Worm (Caenorhabditis elegans) whole organism, midembryonic: ENCODE measurements around the gene clec-139.

Experiments used
- T22C8.4 ChIP-seq: fragments of 200-800 bp; sonication (Bioruptor generic); IDR thresholded peaks from 2 replicates; pipeline ENCODE4 v1.3.6; 2022; ENCODE audit warnings: missing genetic modification characterization, missing compliant biosample characterization
- klf-2 ChIP-seq: fragments of 200-800 bp; sonication (Bioruptor generic); conservative IDR thresholded peaks from 2 replicates; pipeline ENCODE4 v1.3.6; 2022; ENCODE audit warnings: missing genetic modification reagents, missing genetic modification characterization, missing compliant biosample characterization
- med-1 ChIP-seq: sonication (generic microtip); optimal IDR thresholded peaks from 2 replicates; lab custom pipeline; 2017; ENCODE audit warnings: missing genetic modification characterization, mild to moderate bottlenecking, missing compliant biosample characterization, antibody characterized with exemption, missing genetic modification reagents; ENCODE audit not compliant: insufficient read depth
- ref-1 ChIP-seq: fragments of 200-800 bp; sonication (Bioruptor generic); conservative IDR thresholded peaks from 2 replicates; pipeline ENCODE4 v1.3.6; 2022; ENCODE audit warnings: missing genetic modification reagents, missing genetic modification characterization, missing compliant biosample characterization
- tab-1 ChIP-seq: fragments of 200-800 bp; sonication (Bioruptor generic); IDR thresholded peaks from 2 replicates; pipeline ENCODE4 v1.3.6; 2022; ENCODE audit warnings: missing genetic modification characterization, missing compliant biosample characterization
- ztf-23 ChIP-seq: fragments of 200-800 bp; sonication (Bioruptor generic); IDR thresholded peaks from 2 replicates; pipeline ENCODE4 v1.3.6; 2022; ENCODE audit warnings: missing genetic modification reagents, missing genetic modification characterization, missing compliant biosample characterization

DNA sequence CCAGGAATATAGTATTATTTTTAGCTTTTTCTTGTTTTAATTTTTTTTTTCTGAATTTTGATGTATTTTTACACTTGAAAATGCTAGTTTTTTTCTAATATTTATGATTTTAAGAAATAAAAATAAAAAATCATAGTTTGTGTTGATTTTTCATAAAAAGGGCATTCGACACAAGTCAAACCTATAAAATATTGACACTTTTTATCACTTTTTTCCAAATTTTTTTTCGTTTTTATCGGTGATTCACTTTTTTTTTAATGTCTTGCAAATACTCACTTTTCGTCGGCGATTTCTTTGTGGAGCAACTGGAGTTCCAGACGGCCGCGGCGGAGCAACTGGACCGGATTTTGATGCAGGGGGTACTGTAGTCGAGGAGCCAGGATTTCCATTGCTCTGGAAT, 24.1 kb downstream of the clec-139 start:
- TF ChIP-seq klf-2 (no peak), tab-1 (no peak), ztf-23 (GFP tag; lab: Robert Waterston, UW) (no peak), T22C8.4 (GFP tag; lab: Robert Waterston, UW) (no peak), ref-1 (no peak), med-1 (GFP tag; lab: Kevin White, UChicago) (no peak)
